Fruit fly (Drosophila melanogaster): Measurements from ENCODE around the gene CG4080.
A peak's percentile ranks its signal among the peaks of the same experiment; 100 is the strongest.

The CG4080 gene

dm6 chr3L:9373374-9374004 is 25.5 kb downstream of the CG4080 start:
- TF ChIP-seq trh (GFP tag; optimal IDR thresholded peaks at IDR 0.05) (peak; percentile 14), B-H1 (GFP tag; IDR thresholded peaks at IDR 0.05) (no peak), sna (GFP tag; IDR thresholded peaks at IDR 0.05; ENCODE audit: partially characterized antibody) (peak; percentile 67; the same call in 1 of the 2 replicates), CkIIα-i1 (GFP tag; IDR thresholded peaks at IDR 0.05) (no peak), Xbp1 (GFP tag; optimal IDR thresholded peaks at IDR 0.05) (peak; percentile 73), CG10959 (GFP tag; IDR thresholded peaks at IDR 0.05) (no peak), zfh1 (GFP tag; IDR thresholded peaks at IDR 0.05) (peak; percentile 77), tio (GFP tag; optimal IDR thresholded peaks at IDR 0.05) (no peak), sens-2 (GFP tag; IDR thresholded peaks at IDR 0.05) (peak; percentile 73), CG31365 (tag; optimal IDR thresholded peaks at IDR 0.05) (no peak), CG1832 (GFP tag; optimal IDR thresholded peaks at IDR 0.05) (no peak), Hr3 (GFP tag; optimal IDR thresholded peaks at IDR 0.05) (peak; percentile 37), dysf (GFP tag; IDR thresholded peaks at IDR 0.05) (peak; percentile 75), sima (GFP tag; optimal IDR thresholded peaks at IDR 0.05) (no peak), stc (GFP tag; IDR thresholded peaks at IDR 0.05) (peak; percentile 79), CG17829 (tag; optimal IDR thresholded peaks at IDR 0.05) (peak; percentile 67), CG4404 (GFP tag; IDR thresholded peaks at IDR 0.05) (peak; percentile 33; the same call in 1 of the 2 replicates), Dbx (GFP tag; IDR thresholded peaks at IDR 0.05) (peak; percentile 67; the same call in 2 of the 3 replicates), ken (GFP tag; IDR thresholded peaks at IDR 0.05) (peak; percentile 73), Meics (GFP tag; optimal IDR thresholded peaks at IDR 0.05) (peak; percentile 71), crc (GFP tag; optimal IDR thresholded peaks at IDR 0.05) (no peak), Opbp (GFP tag; IDR thresholded peaks at IDR 0.05; ENCODE audit: partially characterized antibody) (peak; percentile 45; the same call in 1 of the 3 replicates), Sin3A (optimal IDR thresholded peaks at IDR 0.05) (no peak), stwl (tag; optimal IDR thresholded peaks at IDR 0.05) (no peak), CG9817 (tag; optimal IDR thresholded peaks at IDR 0.05) (peak; percentile 39), repo (GFP tag; optimal IDR thresholded peaks at IDR 0.05) (no peak), wor (GFP tag; IDR thresholded peaks at IDR 0.05) (peak; percentile 46; the same call in 1 of the 2 replicates), Hmr (GFP tag; optimal IDR thresholded peaks at IDR 0.05) (peak; percentile 79), run (tag; optimal IDR thresholded peaks at IDR 0.05) (peak; percentile 36), Poxn (GFP tag; IDR thresholded peaks at IDR 0.05) (no peak), Ets97D (GFP tag; optimal IDR thresholded peaks at IDR 0.05) (no peak), TFAM (GFP tag; optimal IDR thresholded peaks at IDR 0.05) (no peak), emc (GFP tag; optimal IDR thresholded peaks at IDR 0.05) (no peak), CG8765 (GFP tag; IDR thresholded peaks at IDR 0.05) (no peak), CG9797 (GFP tag; optimal IDR thresholded peaks at IDR 0.05) (no peak), luna (GFP tag; optimal IDR thresholded peaks at IDR 0.05) (no peak), slbo (GFP tag; IDR thresholded peaks at IDR 0.05) (peak; percentile 69), zen (tag; optimal IDR thresholded peaks at IDR 0.05) (peak; percentile 2), ERR (GFP tag; optimal IDR thresholded peaks at IDR 0.05) (no peak), cad (GFP tag; optimal IDR thresholded peaks at IDR 0.05) (no peak), CG2678 (tag; optimal IDR thresholded peaks at IDR 0.05) (peak; percentile 84), YL-1 (GFP tag; optimal IDR thresholded peaks at IDR 0.05) (no peak), CG4360 (GFP tag; IDR thresholded peaks at IDR 0.05) (0 out of 2 replicates have a peak, but pooled peaks have one; percentile 38), Ptx1 (GFP tag; IDR thresholded peaks at IDR 0.05) (peak; percentile 71), Adf1 (GFP tag; IDR thresholded peaks at IDR 0.05) (no peak), lbe (GFP tag; optimal IDR thresholded peaks at IDR 0.05) (peak; percentile 74), Side (GFP tag; optimal IDR thresholded peaks at IDR 0.05) (no peak), wek (GFP tag; optimal IDR thresholded peaks at IDR 0.05) (no peak), CG2116 (GFP tag; optimal IDR thresholded peaks at IDR 0.05) (no peak), ab (GFP tag; optimal IDR thresholded peaks at IDR 0.05) (no peak), Xrp1 (GFP tag; IDR thresholded peaks at IDR 0.05) (peak; percentile 75), sob (GFP tag; IDR thresholded peaks at IDR 0.05) (peak; percentile 85)

Data from whole organism, embryonic.